Fruit fly (Drosophila melanogaster) whole organism, embryonic: Measurements from ENCODE around the gene CG31637.

Experiments used
- Abd-B ChIP-seq: fragments of 200-800 bp; sonication (Bioruptor generic); optimal IDR thresholded peaks from 2 replicates; lab custom pipeline; 2018; ENCODE audit warnings: missing biosample characterization, mild to moderate bottlenecking, missing genetic modification characterization, moderate library complexity
- Bgb ChIP-seq: fragments of 200-800 bp; sonication (Bioruptor generic); IDR thresholded peaks from 2 replicates; pipeline ENCODE4 v1.3.6; 2022; ENCODE audit warnings: missing biosample characterization, missing genetic modification characterization; ENCODE audit not compliant: partially characterized antibody
- CG11456 ChIP-seq: fragments of 200-800 bp; sonication (Bioruptor generic); IDR thresholded peaks from 3 replicates; pipeline ENCODE4 v1.3.6; 2022; ENCODE audit warnings: missing biosample characterization, missing genetic modification characterization
- CG11504 ChIP-seq: fragments of 200-800 bp; sonication (Bioruptor generic); optimal IDR thresholded peaks from 3 replicates; lab custom pipeline; 2019; ENCODE audit warnings: missing biosample characterization, mild to moderate bottlenecking, missing genetic modification characterization, moderate library complexity
- CG11723 ChIP-seq: fragments of 200-800 bp; sonication (Bioruptor generic); optimal IDR thresholded peaks from 2 replicates; lab custom pipeline; 2017; ENCODE audit warnings: missing biosample characterization, mild to moderate bottlenecking, missing genetic modification characterization
- CG12104 ChIP-seq: fragments of 200-800 bp; sonication (Bioruptor generic); optimal IDR thresholded peaks from 3 replicates; lab custom pipeline; 2016; ENCODE audit warnings: missing biosample characterization, missing genetic modification characterization
- CG12744 ChIP-seq: fragments of 200-800 bp; sonication (Bioruptor generic); optimal IDR thresholded peaks from 2 replicates; lab custom pipeline; 2016; ENCODE audit warnings: missing biosample characterization, missing genetic modification characterization
- CG13123 ChIP-seq: fragments of 200-800 bp; sonication (Bioruptor generic); optimal IDR thresholded peaks from 2 replicates; lab custom pipeline; 2016; ENCODE audit warnings: missing biosample characterization, missing genetic modification characterization
- CG16779 ChIP-seq: fragments of 200-800 bp; sonication (Bioruptor generic); IDR thresholded peaks from 2 replicates; pipeline ENCODE4 v1.3.6; 2022; ENCODE audit warnings: missing biosample characterization, missing genetic modification characterization
- CG30431 ChIP-seq: fragments of 200-800 bp; sonication (Bioruptor generic); optimal IDR thresholded peaks from 2 replicates; lab custom pipeline; 2017; ENCODE audit warnings: missing biosample characterization, missing genetic modification characterization
- CG32767 ChIP-seq: fragments of 200-800 bp; sonication (Bioruptor generic); IDR thresholded peaks from 2 replicates; pipeline ENCODE4 v1.3.6; 2022; ENCODE audit warnings: missing biosample characterization, missing genetic modification characterization
- CG4617 ChIP-seq: fragments of 200-800 bp; sonication (Bioruptor generic); optimal IDR thresholded peaks from 3 replicates; lab custom pipeline; 2016; ENCODE audit warnings: missing biosample characterization, missing genetic modification characterization, borderline replicate concordance
- CG6254 ChIP-seq: fragments of 200-800 bp; sonication (Bioruptor generic); optimal IDR thresholded peaks from 3 replicates; lab custom pipeline; 2017; ENCODE audit warnings: mild to moderate bottlenecking, missing biosample characterization, missing genetic modification reagents, missing genetic modification characterization
- CG7839 ChIP-seq: fragments of 200-800 bp; sonication (Bioruptor generic); optimal IDR thresholded peaks from 3 replicates; lab custom pipeline; 2018; ENCODE audit warnings: missing biosample characterization, mild to moderate bottlenecking, missing genetic modification characterization, moderate library complexity
- CG8765 ChIP-seq: fragments of 200-800 bp; sonication (Bioruptor generic); IDR thresholded peaks from 2 replicates; pipeline ENCODE4 v1.3.6; 2022; ENCODE audit warnings: missing biosample characterization, missing genetic modification characterization
- CG9215 ChIP-seq: fragments of 200-800 bp; sonication (Bioruptor generic); IDR thresholded peaks from 2 replicates; pipeline ENCODE4 v1.3.6; 2022; ENCODE audit warnings: missing biosample characterization, missing genetic modification characterization
- CG9609 ChIP-seq: fragments of 200-800 bp; sonication (Bioruptor generic); optimal IDR thresholded peaks from 3 replicates; lab custom pipeline; 2016; ENCODE audit warnings: missing biosample characterization, missing genetic modification characterization
- Deaf1 ChIP-seq: fragments of 200-800 bp; optimal IDR thresholded peaks from 3 replicates; lab custom pipeline; 2019; ENCODE audit warnings: missing biosample characterization, mild to moderate bottlenecking, missing genetic modification characterization, moderate library complexity
- Dp ChIP-seq: fragments of 200-800 bp; sonication (Bioruptor generic); optimal IDR thresholded peaks from 2 replicates; lab custom pipeline; 2018; ENCODE audit warnings: missing biosample characterization, mild to moderate bottlenecking, missing genetic modification characterization, moderate library complexity
- E2f1 ChIP-seq: fragments of 200-800 bp; sonication (Bioruptor generic); IDR thresholded peaks from 2 replicates; pipeline ENCODE4 v1.3.6; 2022; ENCODE audit warnings: missing biosample characterization, missing genetic modification characterization
- Hey ChIP-seq: fragments of 200-800 bp; sonication (Bioruptor generic); optimal IDR thresholded peaks from 3 replicates; lab custom pipeline; 2018; ENCODE audit warnings: missing biosample characterization, mild to moderate bottlenecking, missing genetic modification characterization
- MBD-R2 ChIP-seq: fragments of 200-800 bp; sonication (Bioruptor generic); IDR thresholded peaks from 2 replicates; pipeline ENCODE4 v1.3.6; 2022; ENCODE audit warnings: missing biosample characterization, missing genetic modification characterization
- NC2β ChIP-seq: fragments of 200-800 bp; sonication (Bioruptor generic); optimal IDR thresholded peaks from 2 replicates; lab custom pipeline; 2016; ENCODE audit warnings: missing biosample characterization, missing genetic modification characterization
- NfI ChIP-seq: fragments of 200-800 bp; sonication (Bioruptor generic); optimal IDR thresholded peaks from 3 replicates; lab custom pipeline; 2018; ENCODE audit warnings: missing biosample characterization, mild to moderate bottlenecking, missing genetic modification characterization, moderate library complexity
- Ptx1 ChIP-seq: fragments of 200-800 bp; sonication (Bioruptor generic); IDR thresholded peaks from 2 replicates; pipeline ENCODE4 v1.3.6; 2022; ENCODE audit warnings: missing biosample characterization, missing genetic modification characterization
- Ravus ChIP-seq: fragments of 200-800 bp; sonication (Bioruptor generic); IDR thresholded peaks from 2 replicates; pipeline ENCODE4 v1.3.6; 2022; ENCODE audit warnings: missing biosample characterization, missing genetic modification characterization
- Six4 ChIP-seq: fragments of 200-800 bp; sonication (Bioruptor generic); optimal IDR thresholded peaks from 2 replicates; lab custom pipeline; 2016; ENCODE audit warnings: missing biosample characterization, missing genetic modification characterization
- Trl ChIP-seq, 3 experiments: fragments of >200 bp in 2 of 3; fragments of 200-800 bp in 1 of 3; sonication (Bioruptor generic) in 1 of 3; optimal IDR thresholded peaks; 2 replicates in 1 of 3; 3 replicates in 2 of 3; lab custom pipeline; 2016 to 2017; ENCODE audit warnings: missing biosample characterization in 1 of 3, missing genetic modification characterization in 1 of 3
- Usf ChIP-seq: fragments of 200-800 bp; sonication (Bioruptor generic); optimal IDR thresholded peaks from 2 replicates; lab custom pipeline; 2017; ENCODE audit warnings: missing genotype, missing biosample characterization, missing genetic modification characterization
- YL-1 ChIP-seq: fragments of 200-800 bp; sonication (Bioruptor generic); optimal IDR thresholded peaks from 3 replicates; lab custom pipeline; 2017; ENCODE audit warnings: missing biosample characterization, mild to moderate bottlenecking, missing genetic modification characterization
- bcd ChIP-seq: fragments of 200-800 bp; sonication (Bioruptor generic); optimal IDR thresholded peaks from 2 replicates; lab custom pipeline; 2017; ENCODE audit warnings: missing biosample characterization, mild to moderate bottlenecking, missing genetic modification characterization
- bigmax ChIP-seq: fragments of 200-800 bp; sonication (Bioruptor generic); optimal IDR thresholded peaks from 2 replicates; lab custom pipeline; 2018; ENCODE audit warnings: missing biosample characterization, mild to moderate bottlenecking, missing genetic modification characterization
- bowl ChIP-seq: fragments of 200-800 bp; sonication (Bioruptor generic); IDR thresholded peaks from 2 replicates; pipeline ENCODE4 v1.3.6; 2022; ENCODE audit warnings: missing biosample characterization, missing genetic modification characterization
- crol ChIP-seq: fragments of 200-800 bp; sonication (Bioruptor generic); IDR thresholded peaks from 2 replicates; pipeline ENCODE4 v1.3.6; 2022; ENCODE audit warnings: missing biosample characterization, missing genetic modification characterization
- dan ChIP-seq: fragments of 200-800 bp; sonication (Bioruptor generic); IDR thresholded peaks from 2 replicates; pipeline ENCODE4 v1.3.6; 2022; ENCODE audit warnings: missing biosample characterization, missing genetic modification characterization
- dati ChIP-seq: fragments of 200-800 bp; sonication (Bioruptor generic); IDR thresholded peaks from 2 replicates; pipeline ENCODE4 v1.3.6; 2022; ENCODE audit warnings: missing biosample characterization, missing genetic modification characterization
- kah ChIP-seq: fragments of 200-800 bp; sonication (Bioruptor generic); optimal IDR thresholded peaks from 2 replicates; lab custom pipeline; 2018; ENCODE audit warnings: missing biosample characterization, mild to moderate bottlenecking, missing genetic modification characterization
- lov ChIP-seq, 2 experiments: fragments of 200-800 bp in 1 of 2; fragments of >200 bp in 1 of 2; sonication (Bioruptor generic) in 1 of 2; IDR thresholded peaks in 1 of 2; optimal IDR thresholded peaks in 1 of 2; 2 replicates in 1 of 2; 3 replicates in 1 of 2; pipeline versions ENCODE4 v1.3.6 to Lab custom; 2017 to 2022; ENCODE audit warnings: missing biosample characterization in 1 of 2, missing genetic modification characterization in 1 of 2
- mld ChIP-seq: fragments of 200-800 bp; sonication (Bioruptor generic); IDR thresholded peaks from 3 replicates; pipeline ENCODE4 v1.3.6; 2022; ENCODE audit warnings: missing biosample characterization, missing genetic modification characterization; ENCODE audit not compliant: partially characterized antibody
- peb ChIP-seq: fragments of 200-800 bp; sonication (Bioruptor generic); IDR thresholded peaks from 2 replicates; pipeline ENCODE4 v1.3.6; 2022; ENCODE audit warnings: missing biosample characterization, missing genetic modification characterization
- pros ChIP-seq: fragments of 200-800 bp; sonication (Bioruptor generic); optimal IDR thresholded peaks from 3 replicates; lab custom pipeline; 2019; ENCODE audit warnings: missing biosample characterization, mild to moderate bottlenecking, missing genetic modification characterization, moderate library complexity
- rib ChIP-seq: fragments of 200-800 bp; sonication (Bioruptor generic); IDR thresholded peaks from 2 replicates; pipeline ENCODE4 v1.3.6; 2022; ENCODE audit warnings: missing biosample characterization, missing genetic modification characterization
- row ChIP-seq: fragments of 200-800 bp; sonication (Bioruptor generic); IDR thresholded peaks from 3 replicates; pipeline ENCODE4 v1.3.6; 2022; ENCODE audit warnings: missing biosample characterization, missing genetic modification characterization
- sens-2 ChIP-seq: fragments of 200-800 bp; sonication (Bioruptor generic); IDR thresholded peaks from 2 replicates; pipeline ENCODE4 v1.3.6; 2022; ENCODE audit warnings: missing biosample characterization, missing genetic modification characterization
- sqz ChIP-seq: fragments of 200-800 bp; sonication (Bioruptor generic); optimal IDR thresholded peaks from 3 replicates; lab custom pipeline; 2018; ENCODE audit warnings: missing biosample characterization, mild to moderate bottlenecking, missing genetic modification characterization
- ssp ChIP-seq: fragments of 200-800 bp; sonication (Bioruptor generic); IDR thresholded peaks from 2 replicates; pipeline ENCODE4 v1.3.6; 2022; ENCODE audit warnings: missing biosample characterization, missing genetic modification characterization
- stc ChIP-seq: fragments of 200-800 bp; sonication (Bioruptor generic); IDR thresholded peaks from 2 replicates; pipeline ENCODE4 v1.3.6; 2022; ENCODE audit warnings: missing biosample characterization, missing genetic modification characterization
- tio ChIP-seq: fragments of 200-800 bp; sonication (Bioruptor generic); optimal IDR thresholded peaks from 2 replicates; lab custom pipeline; 2017; ENCODE audit warnings: missing biosample characterization, missing genetic modification characterization, inconsistent platforms
- tna ChIP-seq: fragments of 200-800 bp; sonication (Bioruptor generic); IDR thresholded peaks from 2 replicates; pipeline ENCODE4 v1.3.6; 2022; ENCODE audit warnings: missing biosample characterization, missing genetic modification characterization; ENCODE audit not compliant: partially characterized antibody
- trem ChIP-seq: fragments of 200-800 bp; optimal IDR thresholded peaks from 3 replicates; lab custom pipeline; 2019; ENCODE audit warnings: missing biosample characterization, mild to moderate bottlenecking, missing genetic modification characterization, moderate library complexity
- vfl ChIP-seq: fragments of 200-800 bp; sonication (Bioruptor generic); optimal IDR thresholded peaks from 2 replicates; lab custom pipeline; 2016; ENCODE audit warnings: missing biosample characterization, missing genetic modification characterization
- wor ChIP-seq: fragments of 200-800 bp; sonication (Bioruptor generic); IDR thresholded peaks from 2 replicates; pipeline ENCODE4 v1.3.6; 2022; ENCODE audit warnings: missing biosample characterization, missing genetic modification characterization

The CG31637 gene

dm6 chr2L:6494405-6494816 is 4.0 kb upstream of the CG31637 start, which contains the start of gene CG9547 (continued):
- TF ChIP-seq mld (GFP tag; lab: Robert Waterston, UW) (no peak), YL-1 (GFP tag; lab: Kevin White, UChicago) (peak; percentile 4), dan (GFP tag; lab: Robert Waterston, UW) (no peak), CG9215 (GFP tag; lab: Robert Waterston, UW) (no peak), Six4 (GFP tag; lab: Kevin White, UChicago) (no peak), vfl (GFP tag; lab: Kevin White, UChicago) (no peak), CG8765 (GFP tag; lab: Robert Waterston, UW) (no peak), NC2β (GFP tag; lab: Kevin White, UChicago) (no peak), CG4617 (no peak), Bgb (GFP tag; lab: Robert Waterston, UW) (no peak), CG32767 (GFP tag; lab: Robert Waterston, UW) (no peak), crol (GFP tag; lab: Robert Waterston, UW) (no peak), CG16779 (GFP tag; lab: Robert Waterston, UW) (no peak), lov (optimal IDR thresholded peaks at IDR 0.05; lab: Kevin White, UChicago) (no peak), lov (GFP tag; IDR thresholded peaks at IDR 0.05; lab: Robert Waterston, UW) (no peak), CG7839 (no peak), CG11723 (GFP tag; lab: Kevin White, UChicago) (no peak), pros (GFP tag; lab: Kevin White, UChicago) (no peak), Dp (GFP tag; lab: Kevin White, UChicago) (no peak), CG13123 (no peak), sens-2 (GFP tag; lab: Robert Waterston, UW) (no peak), E2f1 (no peak), CG6254 (GFP tag; lab: Kevin White, UChicago) (no peak), CG9609 (no peak), Abd-B (GFP tag; lab: Kevin White, UChicago) (no peak), CG12744 (no peak), wor (no peak), Trl (optimal IDR thresholded peaks at IDR 0.05; lab: Kevin White, UChicago) (peak; percentile 71 to 84), Trl (GFP tag; optimal IDR thresholded peaks at IDR 0.05; lab: Kevin White, UChicago) (no peak), Deaf1 (peak; percentile 45), CG11456 (GFP tag; lab: Robert Waterston, UW) (no peak), kah (GFP tag; lab: Kevin White, UChicago) (no peak), bowl (GFP tag; lab: Robert Waterston, UW) (no peak), MBD-R2 (GFP tag; lab: Robert Waterston, UW) (no peak; the same call in 1 of the 2 replicates), Ptx1 (GFP tag; lab: Robert Waterston, UW) (no peak), CG30431 (GFP tag; lab: Kevin White, UChicago) (no peak), bigmax (no peak), dati (no peak), Usf (GFP tag; lab: Kevin White, UChicago) (no peak), CG12104 (no peak), Ravus (GFP tag; lab: Robert Waterston, UW) (no peak), stc (GFP tag; lab: Robert Waterston, UW) (no peak), tio (GFP tag; lab: Kevin White, UChicago) (no peak), Hey (tag; lab: Kevin White, UChicago) (peak; percentile 48), row (GFP tag; lab: Robert Waterston, UW) (no peak), bcd (GFP tag; lab: Kevin White, UChicago) (no peak), sqz (GFP tag; lab: Kevin White, UChicago) (no peak), CG11504 (tag; lab: Kevin White, UChicago) (no peak), trem (tag; lab: Kevin White, UChicago) (no peak), NfI (GFP tag; lab: Kevin White, UChicago) (peak; percentile 20), ssp (GFP tag; lab: Robert Waterston, UW) (no peak), rib (peak; percentile 80; the same call in 1 of the 2 replicates), tna (GFP tag; lab: Robert Waterston, UW) (no peak), peb (GFP tag; lab: Robert Waterston, UW) (no peak)
